Fruit fly (Drosophila melanogaster) whole organism: ENCODE data around the gene CG15279.
"Not testable (repeated sequence)": the region's sequence is repeated elsewhere in the genome, so short reads cannot be mapped to it uniquely, and the experiment has no call there.

Experiments
- CG8478 ChIP-seq: fragments of >200 bp; optimal IDR thresholded peaks from 2 replicates; lab custom pipeline; 2018; ENCODE audit warnings: inconsistent platforms
- Dll ChIP-seq: fragments of >200 bp; optimal IDR thresholded peaks from 2 replicates; lab custom pipeline; 2017
- EcR ChIP-seq, 2 experiments: fragments of >200 bp; optimal IDR thresholded peaks; 2 replicates each; lab custom pipeline; 2017; ENCODE audit warnings: missing biosample characterization in 2 of 2, missing genetic modification characterization in 2 of 2, missing genetic modification reagents in 2 of 2
- pan ChIP-seq: fragments of >200 bp; optimal IDR thresholded peaks from 2 replicates; lab custom pipeline; 2017
- psq ChIP-seq: fragments of >200 bp; optimal IDR thresholded peaks from 2 replicates; lab custom pipeline; 2017
- usp ChIP-seq: fragments of >200 bp; optimal IDR thresholded peaks from 2 replicates; lab custom pipeline; 2017; ENCODE audit warnings: missing biosample characterization, missing genetic modification characterization, mixed read lengths

The CG15279 gene

dm6 chr2L:14851678-14852077 is at the start of gene CG15279:
TSS of gene CG15279 (minus strand) at chr2L:14851749.
- TF ChIP-seq CG8478 (lab: Kevin White, UChicago) (no peak), pan (lab: Kevin White, UChicago) (no peak), EcR (GFP tag; optimal IDR thresholded peaks at IDR 0.05; lab: Kevin White, UChicago) (no peak), psq (lab: Kevin White, UChicago) (no peak), Dll (no peak), usp (GFP tag; lab: Kevin White, UChicago) (no peak)

DNA sequence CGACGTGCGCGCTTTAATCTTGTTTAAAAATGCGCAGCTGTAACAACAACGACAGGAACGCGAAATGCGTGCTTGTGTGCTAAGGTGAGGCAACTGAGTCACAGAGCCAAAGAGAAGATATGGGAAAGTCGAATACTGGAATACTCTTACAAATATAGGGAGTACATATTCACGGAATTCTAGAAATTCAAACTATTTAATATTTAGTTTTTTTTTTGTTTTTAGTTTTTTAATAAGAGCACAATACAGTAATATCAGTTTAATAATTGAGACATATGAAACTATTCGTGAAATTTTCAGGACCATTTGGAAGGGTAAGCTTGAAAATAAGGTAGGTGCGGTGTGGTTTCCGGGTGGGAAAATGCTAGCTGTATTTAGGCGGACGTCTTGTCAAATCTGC is 36.0 kb upstream of the CG15279 start:
- TF ChIP-seq pan (lab: Kevin White, UChicago) (no peak), EcR (GFP tag; optimal IDR thresholded peaks at IDR 0.05; lab: Kevin White, UChicago) (no peak), usp (GFP tag; lab: Kevin White, UChicago) (no peak), CG8478 (lab: Kevin White, UChicago) (no peak), psq (lab: Kevin White, UChicago) (no peak), Dll (no peak)

dm6 chr2L:14883621-14884020 is 32.1 kb upstream of the CG15279 start, which contains the start of gene ProtB:
TSS of gene ProtB (minus strand) at chr2L:14883721.
- not testable (repeated sequence) for TF ChIP-seq Dll; EcR (GFP tag; optimal IDR thresholded peaks at IDR 0.05; lab: Kevin White, UChicago); pan (lab: Kevin White, UChicago)

dm6 chr2L:14881552-14881951 is 30.0 kb upstream of the CG15279 start, which contains the start of gene ProtA:
TSS of gene ProtA (minus strand) at chr2L:14881652.
- not testable (repeated sequence) for TF ChIP-seq usp (GFP tag; lab: Kevin White, UChicago); psq (lab: Kevin White, UChicago); EcR (GFP tag; optimal IDR thresholded peaks at IDR 0.05; lab: Kevin White, UChicago)

DNA sequence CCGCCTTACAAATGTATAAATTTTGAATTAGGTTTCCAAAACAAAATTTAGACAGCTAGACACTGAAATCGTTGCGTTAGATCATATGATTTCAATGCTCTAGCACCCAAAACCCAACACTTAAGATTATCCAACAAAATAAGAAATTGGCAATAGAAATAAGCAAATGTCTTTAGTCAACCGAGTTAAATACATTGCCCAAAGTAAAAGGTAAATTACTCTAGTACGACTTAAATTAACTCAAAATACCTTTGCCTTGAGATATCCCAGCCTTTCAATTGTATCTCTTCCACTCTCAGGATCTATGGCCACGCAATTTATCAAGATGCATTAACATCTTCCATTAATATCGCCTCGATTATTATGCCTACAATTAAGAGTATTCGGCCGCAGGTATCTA is 24.7 kb upstream of the CG15279 start, which contains the start of gene CG15278:
Gene CG15278, minus strand, starts transcription at position 101 of the 400 bp plus-strand sequence.
- TF ChIP-seq EcR (GFP tag; optimal IDR thresholded peaks at IDR 0.05; lab: Kevin White, UChicago) (no peak), psq (lab: Kevin White, UChicago) (no peak), CG8478 (lab: Kevin White, UChicago) (no peak), usp (GFP tag; lab: Kevin White, UChicago) (no peak), pan (lab: Kevin White, UChicago) (no peak), Dll (no peak)

- TF ChIP-seq pan (lab: Kevin White, UChicago) (no peak), usp (GFP tag; lab: Kevin White, UChicago) (no peak), CG8478 (lab: Kevin White, UChicago) (no peak), EcR (GFP tag; optimal IDR thresholded peaks at IDR 0.05; lab: Kevin White, UChicago) (no peak), psq (lab: Kevin White, UChicago) (no peak), Dll (no peak)
Measured at dm6 chr2L:14871922-14872321, 20.4 kb upstream of the CG15279 start, which contains the start of gene CG4480. TSS of gene CG4480 (minus strand) at chr2L:14872022.

- no peak for TF ChIP-seq usp (GFP tag; lab: Kevin White, UChicago)
- no peak for TF ChIP-seq EcR (GFP tag; optimal IDR thresholded peaks at IDR 0.05; lab: Kevin White, UChicago)
- no peak for TF ChIP-seq psq (lab: Kevin White, UChicago)
- no peak for TF ChIP-seq Dll
- TF ChIP-seq pan (lab: Kevin White, UChicago) = no peak
- no peak for TF ChIP-seq CG8478 (lab: Kevin White, UChicago)
Measured at dm6 chr2L:14842058-14842457, 9.5 kb downstream of the CG15279 start, which contains the start of gene CG42682. TSS of gene CG42682 (plus strand) at chr2L:14842358.

- TF ChIP-seq pan (lab: Kevin White, UChicago) (no peak), psq (lab: Kevin White, UChicago) (no peak), usp (GFP tag; lab: Kevin White, UChicago) (no peak), Dll (no peak), EcR (GFP tag; optimal IDR thresholded peaks at IDR 0.05; lab: Kevin White, UChicago) (no peak), CG8478 (lab: Kevin White, UChicago) (no peak)
Measured at dm6 chr2L:14810461-14810860, 41.1 kb downstream of the CG15279 start, which contains the start of gene CG33309. TSS of gene CG33309 (plus strand) at chr2L:14810761.

- TF ChIP-seq psq (lab: Kevin White, UChicago) (no peak), Dll (no peak), CG8478 (lab: Kevin White, UChicago) (no peak), EcR (GFP tag; optimal IDR thresholded peaks at IDR 0.05; lab: Kevin White, UChicago) (no peak), pan (lab: Kevin White, UChicago) (no peak), usp (GFP tag; lab: Kevin White, UChicago) (no peak)
Measured at dm6 chr2L:14802034-14802433, 49.5 kb downstream of the CG15279 start, which contains the start of gene CG33308. TSS of gene CG33308 (plus strand) at chr2L:14802334.

DNA sequence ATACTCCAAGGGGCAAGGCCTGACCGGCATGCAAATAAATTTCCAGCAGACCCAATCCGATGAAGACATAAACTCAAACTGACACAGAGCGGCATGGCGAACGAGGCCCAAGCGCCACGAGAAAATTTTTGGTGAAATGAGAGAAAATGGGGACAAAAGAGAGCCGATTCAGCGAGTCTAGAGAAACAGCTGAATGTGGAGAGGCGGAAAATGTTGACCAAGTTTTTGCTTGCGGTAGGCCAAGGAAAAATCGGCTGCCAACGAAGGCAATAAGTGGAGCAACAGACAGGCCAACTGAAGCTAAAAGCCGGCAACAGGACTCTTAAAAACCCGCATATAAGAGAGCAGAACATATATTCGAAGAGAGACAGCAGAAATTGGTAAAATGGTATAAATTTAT is 54.0 kb downstream of the CG15279 start:
- TF ChIP-seq EcR (GFP tag; optimal IDR thresholded peaks at IDR 0.05; lab: Kevin White, UChicago) (no peak), Dll (no peak), psq (lab: Kevin White, UChicago) (no peak), CG8478 (lab: Kevin White, UChicago) (no peak), usp (GFP tag; lab: Kevin White, UChicago) (no peak), pan (lab: Kevin White, UChicago) (no peak)

DNA sequence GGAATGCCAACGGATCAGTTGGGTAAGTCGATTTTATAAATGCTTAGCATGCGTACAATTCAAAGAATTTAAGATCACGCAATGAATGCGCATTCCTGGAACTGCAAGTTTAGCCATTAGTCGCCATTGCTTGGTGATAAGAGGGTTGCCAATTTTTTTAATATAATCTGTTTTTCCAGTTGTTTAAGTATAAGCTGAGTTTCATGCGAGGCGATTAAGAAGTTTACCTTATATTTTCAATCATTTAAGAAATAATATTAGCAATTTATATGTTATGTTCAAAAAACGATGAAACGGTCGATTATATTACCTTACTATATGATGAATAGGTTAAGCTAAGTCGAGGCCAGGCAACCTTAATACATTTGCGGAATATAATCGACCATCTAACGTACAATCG is 55.0 kb downstream of the CG15279 start, which contains the start of gene CG18420:
Gene CG18420, minus strand, starts transcription at position 101 of the 400 bp plus-strand sequence.
- TF ChIP-seq usp (GFP tag; lab: Kevin White, UChicago) (no peak), Dll (no peak), psq (lab: Kevin White, UChicago) (no peak), EcR (GFP tag; optimal IDR thresholded peaks at IDR 0.05; lab: Kevin White, UChicago) (no peak), pan (lab: Kevin White, UChicago) (no peak), CG8478 (lab: Kevin White, UChicago) (no peak)
